Worm (Caenorhabditis elegans) whole organism, L4 larva: ENCODE data around the gene Y75B12B.13.
A peak's percentile ranks its signal among the peaks of the same experiment; 100 is the strongest.

Experiments used
- D1046.2 ChIP-seq: fragments of 200-800 bp; sonication (Bioruptor generic); IDR thresholded peaks from 2 replicates; pipeline ENCODE4 v1.3.6; 2022; ENCODE audit warnings: missing genetic modification characterization, missing compliant biosample characterization
- F26F4.8 ChIP-seq: fragments of 200-800 bp; sonication (Bioruptor generic); conservative IDR thresholded peaks from 2 replicates; pipeline ENCODE4 v1.3.6; 2022; ENCODE audit warnings: missing genetic modification characterization, missing compliant biosample characterization
- F37D6.2 ChIP-seq: sonication (generic microtip); optimal IDR thresholded peaks from 2 replicates; lab custom pipeline; 2016; ENCODE audit warnings: mild to moderate bottlenecking, missing genetic modification characterization, missing compliant biosample characterization
- F44E2.7 ChIP-seq: fragments of 200-800 bp; sonication (Bioruptor generic); IDR thresholded peaks from 2 replicates; pipeline ENCODE4 v2.1.2; 2022; ENCODE audit warnings: missing genetic modification characterization, missing compliant biosample characterization
- R02D3.7 ChIP-seq: fragments of 150-350 bp; sonication (generic microtip); optimal IDR thresholded peaks from 3 replicates; lab custom pipeline; 2014; ENCODE audit warnings: missing biosample characterization, missing genetic modification characterization
- Y105C5A.15 ChIP-seq: fragments of 200-800 bp; sonication (Bioruptor generic); IDR thresholded peaks from 2 replicates; pipeline ENCODE4 v1.3.6; 2022; ENCODE audit warnings: missing genetic modification characterization, missing compliant biosample characterization
- Y48G9A.11 ChIP-seq: fragments of 200-800 bp; sonication (Bioruptor generic); IDR thresholded peaks from 2 replicates; pipeline ENCODE4 v1.3.6; 2022; ENCODE audit warnings: missing genetic modification reagents, missing genetic modification characterization, missing compliant biosample characterization
- Y5F2A.4 ChIP-seq: fragments of 200-800 bp; sonication (Bioruptor generic); optimal IDR thresholded peaks from 2 replicates; lab custom pipeline; 2018; ENCODE audit warnings: mild to moderate bottlenecking, missing genetic modification characterization, missing compliant biosample characterization
- Y75B8A.6 ChIP-seq: fragments of 200-800 bp; sonication (Bioruptor generic); IDR thresholded peaks from 2 replicates; pipeline ENCODE4 v1.3.6; 2022; ENCODE audit warnings: missing genetic modification reagents, missing genetic modification characterization, missing compliant biosample characterization
- ZK546.5 ChIP-seq, 2 experiments: sonication (generic microtip); optimal IDR thresholded peaks; 2 replicates each; lab custom pipeline; 2017; ENCODE audit warnings: missing biosample characterization in 2 of 2, missing genetic modification characterization in 2 of 2
- aly-2 ChIP-seq: sonication (generic microtip); optimal IDR thresholded peaks from 2 replicates; lab custom pipeline; 2018; ENCODE audit warnings: missing biosample characterization, missing genetic modification characterization
- ama-1 ChIP-seq: fragments of 150-350 bp; optimal IDR thresholded peaks from 2 replicates; lab custom pipeline; 2014; ENCODE audit warnings: inconsistent platforms, mixed read lengths
- arid-1 ChIP-seq: fragments of 200-800 bp; sonication (Bioruptor generic); conservative IDR thresholded peaks from 2 replicates; pipeline ENCODE4 v1.3.6; 2022; ENCODE audit warnings: missing genetic modification reagents, missing genetic modification characterization, missing compliant biosample characterization
- ceh-20 ChIP-seq: fragments of 200-800 bp; sonication (Bioruptor generic); IDR thresholded peaks from 2 replicates; pipeline ENCODE4 v1.3.6; 2022; ENCODE audit warnings: missing genetic modification reagents, missing genetic modification characterization, missing compliant biosample characterization
- ceh-62 ChIP-seq: sonication (generic microtip); optimal IDR thresholded peaks from 2 replicates; lab custom pipeline; 2017; ENCODE audit warnings: missing biosample characterization, missing genetic modification characterization
- cey-2 ChIP-seq: sonication (generic microtip); optimal IDR thresholded peaks from 3 replicates; lab custom pipeline; 2017; ENCODE audit warnings: missing genetic modification characterization, mild to moderate bottlenecking, missing compliant biosample characterization, antibody characterized with exemption, borderline replicate concordance; ENCODE audit not compliant: insufficient read depth
- ctbp-1 ChIP-seq: fragments of 200-800 bp; sonication (Bioruptor generic); IDR thresholded peaks from 2 replicates; pipeline ENCODE4 v1.3.6; 2022; ENCODE audit warnings: missing genetic modification reagents, missing genetic modification characterization, missing compliant biosample characterization
- daf-19 ChIP-seq: fragments of 200-800 bp; sonication (Bioruptor generic); conservative IDR thresholded peaks from 2 replicates; pipeline ENCODE4 v1.3.6; 2022; ENCODE audit warnings: missing genetic modification characterization, missing compliant biosample characterization
- dmd-8 ChIP-seq: fragments of 200-800 bp; sonication (Bioruptor generic); IDR thresholded peaks from 2 replicates; pipeline ENCODE4 v1.3.6; 2022; ENCODE audit warnings: missing genetic modification characterization, missing compliant biosample characterization
- dmd-9 ChIP-seq: fragments of 200-800 bp; sonication (Bioruptor generic); IDR thresholded peaks from 2 replicates; pipeline ENCODE4 v1.3.6; 2022; ENCODE audit warnings: missing genetic modification reagents, missing genetic modification characterization, missing compliant biosample characterization
- dpl-1 ChIP-seq: fragments of 150-350 bp; optimal IDR thresholded peaks from 2 replicates; lab custom pipeline; 2014; ENCODE audit warnings: missing biosample characterization, missing genetic modification reagents, missing genetic modification characterization
- egl-27 ChIP-seq: sonication (generic microtip); optimal IDR thresholded peaks from 3 replicates; lab custom pipeline; 2017; ENCODE audit warnings: missing biosample characterization, missing genetic modification reagents, missing genetic modification characterization
- fkh-10 ChIP-seq: fragments of 150-350 bp; optimal IDR thresholded peaks from 2 replicates; lab custom pipeline; 2014; ENCODE audit warnings: missing biosample characterization, missing genetic modification reagents, missing genetic modification characterization
- fos-1 ChIP-seq: fragments of 150-350 bp; optimal IDR thresholded peaks from 2 replicates; lab custom pipeline; 2014; ENCODE audit warnings: missing biosample characterization, missing genetic modification characterization
- lim-7 ChIP-seq: fragments of 200-800 bp; sonication (Bioruptor generic); IDR thresholded peaks from 2 replicates; pipeline ENCODE4 v1.3.6; 2022; ENCODE audit warnings: missing genetic modification characterization, missing compliant biosample characterization
- lin-1 ChIP-seq: fragments of 200-800 bp; sonication (Bioruptor generic); IDR thresholded peaks from 2 replicates; pipeline ENCODE4 v1.3.6; 2022; ENCODE audit warnings: missing genetic modification reagents, missing genetic modification characterization, missing compliant biosample characterization
- lir-3 ChIP-seq: sonication (generic microtip); optimal IDR thresholded peaks from 2 replicates; lab custom pipeline; 2016; ENCODE audit warnings: mild to moderate bottlenecking, missing genetic modification characterization, missing compliant biosample characterization
- lsy-2 ChIP-seq, 2 experiments: fragments of 150-350 bp in 1 of 2; sonication (generic microtip) in 1 of 2; optimal IDR thresholded peaks; 2 replicates each; lab custom pipeline; 2014 to 2017; ENCODE audit warnings: missing biosample characterization in 2 of 2, missing genetic modification characterization in 2 of 2
- mdl-1 ChIP-seq, 2 experiments: fragments of 150-350 bp in 1 of 2; sonication (generic microtip) in 1 of 2; optimal IDR thresholded peaks; 2 replicates each; lab custom pipeline; 2014 to 2017; ENCODE audit warnings: missing biosample characterization in 2 of 2, missing genetic modification characterization in 2 of 2
- mdt-29 ChIP-seq: fragments of 200-800 bp; sonication (Bioruptor generic); IDR thresholded peaks from 2 replicates; pipeline ENCODE4 v1.3.6; 2022; ENCODE audit warnings: missing genetic modification reagents, missing genetic modification characterization, missing compliant biosample characterization
- mep-1 ChIP-seq: fragments of 150-350 bp; sonication (generic microtip); optimal IDR thresholded peaks from 3 replicates; lab custom pipeline; 2014; ENCODE audit warnings: missing biosample characterization, missing genetic modification characterization
- mxl-3 ChIP-seq: fragments of 200-800 bp; sonication (Bioruptor generic); optimal IDR thresholded peaks from 2 replicates; lab custom pipeline; 2018; ENCODE audit warnings: mild to moderate bottlenecking, missing genetic modification characterization, missing compliant biosample characterization
- nhr-10 ChIP-seq: fragments of 150-350 bp; optimal IDR thresholded peaks from 2 replicates; lab custom pipeline; 2014; ENCODE audit warnings: missing biosample characterization, missing genetic modification characterization
- nhr-25 ChIP-seq: sonication (generic microtip); optimal IDR thresholded peaks from 2 replicates; lab custom pipeline; 2017; ENCODE audit warnings: missing genetic modification characterization, mild to moderate bottlenecking, missing compliant biosample characterization, antibody characterized with exemption, moderate library complexity, borderline replicate concordance; ENCODE audit not compliant: insufficient read depth
- nhr-28 ChIP-seq: fragments of 150-350 bp; optimal IDR thresholded peaks from 2 replicates; lab custom pipeline; 2014; ENCODE audit warnings: missing biosample characterization, missing genetic modification characterization
- nhr-6 ChIP-seq: fragments of 150-350 bp; optimal IDR thresholded peaks from 2 replicates; lab custom pipeline; 2014; ENCODE audit warnings: missing biosample characterization, missing genetic modification characterization
- php-3 ChIP-seq: fragments of 200-800 bp; sonication (Bioruptor generic); IDR thresholded peaks from 2 replicates; pipeline ENCODE4 v1.3.6; 2022; ENCODE audit warnings: missing genetic modification reagents, missing genetic modification characterization, missing compliant biosample characterization
- saeg-2 ChIP-seq: fragments of 200-800 bp; sonication (Bioruptor generic); IDR thresholded peaks from 2 replicates; pipeline ENCODE4 v1.3.6; 2022; ENCODE audit warnings: missing genetic modification reagents, missing genetic modification characterization, missing compliant biosample characterization
- sdz-12 ChIP-seq: fragments of 200-800 bp; sonication (Bioruptor generic); optimal IDR thresholded peaks from 2 replicates; lab custom pipeline; 2018; ENCODE audit warnings: mild to moderate bottlenecking, missing genetic modification characterization, missing compliant biosample characterization
- snpc-1.2 ChIP-seq: fragments of 200-800 bp; sonication (Bioruptor generic); IDR thresholded peaks from 2 replicates; pipeline ENCODE4 v1.3.6; 2022; ENCODE audit warnings: missing genetic modification reagents, missing genetic modification characterization, missing compliant biosample characterization
- spr-1 ChIP-seq: sonication (generic microtip); optimal IDR thresholded peaks from 2 replicates; lab custom pipeline; 2016; ENCODE audit warnings: mild to moderate bottlenecking, missing genetic modification characterization, missing compliant biosample characterization
- tag-97 ChIP-seq: fragments of 200-800 bp; sonication (Bioruptor generic); IDR thresholded peaks from 2 replicates; pipeline ENCODE4 v1.3.6; 2022; ENCODE audit warnings: missing genetic modification characterization, missing compliant biosample characterization
- unc-130 ChIP-seq: sonication (generic microtip); optimal IDR thresholded peaks from 2 replicates; lab custom pipeline; 2016; ENCODE audit warnings: missing genetic modification reagents, missing genetic modification characterization, missing compliant biosample characterization
- unc-62 ChIP-seq, 3 experiments: fragments of 150-350 bp in 1 of 3; sonication (generic microtip); optimal IDR thresholded peaks in 2 of 3; peaks in 1 of 3; 1 replicate in 1 of 3; 2 replicates in 2 of 3; lab custom pipeline; 2014 to 2017; ENCODE audit warnings: missing biosample characterization in 3 of 3, missing genetic modification characterization in 3 of 3, missing genetic modification reagents in 3 of 3, missing genotype in 1 of 3
- zag-1 ChIP-seq: fragments of 150-350 bp; optimal IDR thresholded peaks from 2 replicates; lab custom pipeline; 2014; ENCODE audit warnings: missing biosample characterization, missing genetic modification characterization
- zfp-2 ChIP-seq: sonication (generic microtip); optimal IDR thresholded peaks from 2 replicates; lab custom pipeline; 2016; ENCODE audit warnings: mild to moderate bottlenecking, missing genetic modification characterization, missing compliant biosample characterization
- zfp-3 ChIP-seq: fragments of 200-800 bp; sonication (Bioruptor generic); conservative IDR thresholded peaks from 2 replicates; pipeline ENCODE4 v1.3.6; 2022; ENCODE audit warnings: missing genetic modification reagents, missing genetic modification characterization, missing compliant biosample characterization
- zip-11 ChIP-seq: fragments of 200-800 bp; sonication (Bioruptor generic); IDR thresholded peaks from 2 replicates; pipeline ENCODE4 v1.3.6; 2022; ENCODE audit warnings: missing genetic modification characterization, missing compliant biosample characterization
- ztf-11 ChIP-seq: fragments of 150-350 bp; optimal IDR thresholded peaks from 2 replicates; lab custom pipeline; 2014; ENCODE audit warnings: missing biosample characterization, missing genetic modification characterization

The Y75B12B.13 gene

ce11 chrV:15187083-15188057 is 6.4 kb downstream of the Y75B12B.13 start, which contains the start of the genes cyn-7 and bath-36 (continued):
- TF ChIP-seq zip-11 (no peak), sdz-12 (no peak), dpl-1 (GFP tag; lab: Kevin White, UChicago) (peak; percentile 81), php-3 (GFP tag; lab: Robert Waterston, UW) (0 out of 2 replicates have a peak, but pooled peaks have one; percentile 34), arid-1 (GFP tag; lab: Robert Waterston, UW) (0 out of 2 replicates have a peak, but pooled peaks have one; percentile 28), zag-1 (tag; lab: Kevin White, UChicago) (no peak), dmd-9 (no peak), unc-62 (GFP tag; optimal IDR thresholded peaks at IDR 0.05 in 1 of 2; lab: Kevin White, UChicago) (no peak), unc-62 (tag; optimal IDR thresholded peaks at IDR 0.05; lab: Kevin White, UChicago) (no peak), ama-1 (lab: Kevin White, UChicago) (no peak), lsy-2 (tag; optimal IDR thresholded peaks at IDR 0.05; lab: Kevin White, UChicago) (peak in 1 of 2 experiments; percentile 75), F44E2.7 (GFP tag; lab: Robert Waterston, UW) (no peak), Y75B8A.6 (GFP tag; lab: Robert Waterston, UW) (no peak), ceh-20 (GFP tag; lab: Robert Waterston, UW) (no peak), F37D6.2 (peak; percentile 24), lin-1 (no peak), ctbp-1 (no peak), fkh-10 (peak; percentile 37), lir-3 (tag; lab: Kevin White, UChicago) (no peak), zfp-3 (GFP tag; lab: Robert Waterston, UW) (peak; percentile 62; the same call in 1 of the 2 replicates), ceh-62 (tag; lab: Kevin White, UChicago) (no peak), Y48G9A.11 (GFP tag; lab: Robert Waterston, UW) (no peak), R02D3.7 (tag; lab: Kevin White, UChicago) (no peak), nhr-28 (tag; lab: Kevin White, UChicago) (peak; percentile 97), nhr-25 (tag; lab: Kevin White, UChicago) (peak; percentile 33), Y5F2A.4 (GFP tag; lab: Kevin White, UChicago) (no peak), ZK546.5 (tag; optimal IDR thresholded peaks at IDR 0.05; lab: Kevin White, UChicago) (no peak), aly-2 (tag; lab: Kevin White, UChicago) (no peak), cey-2 (tag; lab: Kevin White, UChicago) (no peak), F26F4.8 (GFP tag; lab: Robert Waterston, UW) (no peak), D1046.2 (no peak), nhr-6 (tag; lab: Kevin White, UChicago) (peak; percentile 74), ztf-11 (tag; lab: Kevin White, UChicago) (no peak), lim-7 (GFP tag; lab: Robert Waterston, UW) (no peak), fos-1 (no peak), tag-97 (GFP tag; lab: Robert Waterston, UW) (no peak), mep-1 (peak; percentile 77), Y105C5A.15 (GFP tag; lab: Robert Waterston, UW) (no peak), dmd-8 (no peak), mxl-3 (GFP tag; lab: Kevin White, UChicago) (peak; percentile 78), daf-19 (GFP tag; lab: Robert Waterston, UW) (no peak), snpc-1.2 (GFP tag; lab: Robert Waterston, UW) (no peak), nhr-10 (tag; lab: Kevin White, UChicago) (no peak), saeg-2 (no peak), unc-130 (GFP tag; lab: Kevin White, UChicago) (no peak), mdl-1 (tag; optimal IDR thresholded peaks at IDR 0.05; lab: Kevin White, UChicago) (peak in 1 of 2 experiments; percentile 55), egl-27 (tag; lab: Kevin White, UChicago) (no peak), mdt-29 (peak; percentile 71; the same call in 1 of the 2 replicates), zfp-2 (tag; lab: Kevin White, UChicago) (no peak), spr-1 (tag; lab: Kevin White, UChicago) (peak; percentile 22)
